Fruit fly (Drosophila melanogaster) whole organism, embryonic: ENCODE measurements around the gene RhoGAPp190.

ENCODE experiments used
- Ada2b ChIP-seq: fragments of 200-800 bp; sonication (Bioruptor generic); IDR thresholded peaks from 2 replicates; pipeline ENCODE4 v1.3.6; 2022; ENCODE audit warnings: missing biosample characterization, missing genetic modification characterization
- Awh ChIP-seq: fragments of 200-800 bp; sonication (Bioruptor generic); IDR thresholded peaks from 2 replicates; pipeline ENCODE4, ENCODE4 v1.3.6; 2022; ENCODE audit warnings: missing biosample characterization, missing genetic modification characterization
- CG10654 ChIP-seq: fragments of 200-800 bp; sonication (Bioruptor generic); optimal IDR thresholded peaks from 2 replicates; lab custom pipeline; 2016; ENCODE audit warnings: missing biosample characterization, missing genetic modification characterization
- CG11398 ChIP-seq: fragments of 200-800 bp; sonication (Bioruptor generic); optimal IDR thresholded peaks from 2 replicates; lab custom pipeline; 2016; ENCODE audit warnings: missing biosample characterization, missing genetic modification characterization
- CG12071 ChIP-seq: fragments of 200-800 bp; sonication (Bioruptor generic); optimal IDR thresholded peaks from 3 replicates; lab custom pipeline; 2018; ENCODE audit warnings: missing biosample characterization, mild to moderate bottlenecking, missing genetic modification characterization
- CG12659 ChIP-seq: fragments of 200-800 bp; sonication (Bioruptor generic); optimal IDR thresholded peaks from 3 replicates; lab custom pipeline; 2017; ENCODE audit warnings: mild to moderate bottlenecking, missing biosample characterization, missing genetic modification reagents, missing genetic modification characterization
- CG18764 ChIP-seq: fragments of 200-800 bp; sonication (Bioruptor generic); optimal IDR thresholded peaks from 3 replicates; lab custom pipeline; 2016; ENCODE audit warnings: missing biosample characterization, missing genetic modification characterization
- CG2116 ChIP-seq: fragments of 200-800 bp; sonication (Bioruptor generic); optimal IDR thresholded peaks from 3 replicates; lab custom pipeline; 2018; ENCODE audit warnings: missing biosample characterization, mild to moderate bottlenecking, missing genetic modification characterization
- CG2712 ChIP-seq: fragments of 200-800 bp; optimal IDR thresholded peaks from 3 replicates; lab custom pipeline; 2019; ENCODE audit warnings: missing biosample characterization, mild to moderate bottlenecking, missing genetic modification characterization, moderate library complexity
- CG34224 ChIP-seq: fragments of 200-800 bp; sonication (Bioruptor generic); IDR thresholded peaks from 3 replicates; pipeline ENCODE4 v1.3.6; 2022; ENCODE audit warnings: missing biosample characterization, missing genetic modification characterization; ENCODE audit not compliant: partially characterized antibody
- CG43689 ChIP-seq: fragments of 200-800 bp; sonication (Bioruptor generic); IDR thresholded peaks from 2 replicates; pipeline ENCODE4 v1.3.6; 2022; ENCODE audit warnings: missing biosample characterization, missing genetic modification characterization
- CG4820 ChIP-seq: fragments of 200-800 bp; sonication (Bioruptor generic); optimal IDR thresholded peaks from 3 replicates; lab custom pipeline; 2016; ENCODE audit warnings: missing biosample characterization, missing genetic modification characterization
- CG6272 ChIP-seq: fragments of 200-800 bp; sonication (Bioruptor generic); IDR thresholded peaks from 2 replicates; pipeline ENCODE4 v1.3.6; 2022; ENCODE audit warnings: missing biosample characterization, missing genetic modification characterization
- CG6765 ChIP-seq: fragments of 200-800 bp; sonication (Bioruptor generic); optimal IDR thresholded peaks from 3 replicates; lab custom pipeline; 2017; ENCODE audit warnings: missing biosample characterization, mild to moderate bottlenecking, missing genetic modification characterization
- CG7963 ChIP-seq: fragments of 200-800 bp; sonication (Bioruptor generic); IDR thresholded peaks from 3 replicates; pipeline ENCODE4 v1.3.6; 2022; ENCODE audit warnings: missing biosample characterization, missing genetic modification characterization; ENCODE audit not compliant: partially characterized antibody
- CG8281 ChIP-seq: fragments of 200-800 bp; sonication (Bioruptor generic); optimal IDR thresholded peaks from 2 replicates; lab custom pipeline; 2018; ENCODE audit warnings: missing biosample characterization, mild to moderate bottlenecking, missing genetic modification characterization, moderate library complexity
- CG8359 ChIP-seq: fragments of 200-800 bp; sonication (Bioruptor generic); optimal IDR thresholded peaks from 2 replicates; lab custom pipeline; 2017; ENCODE audit warnings: missing biosample characterization, mild to moderate bottlenecking, missing genetic modification characterization, borderline replicate concordance
- CG9215 ChIP-seq: fragments of 200-800 bp; sonication (Bioruptor generic); IDR thresholded peaks from 2 replicates; pipeline ENCODE4 v1.3.6; 2022; ENCODE audit warnings: missing biosample characterization, missing genetic modification characterization
- CG9727 ChIP-seq: fragments of 200-800 bp; sonication (Bioruptor generic); optimal IDR thresholded peaks from 3 replicates; lab custom pipeline; 2017; ENCODE audit warnings: missing biosample characterization, mild to moderate bottlenecking, missing genetic modification characterization
- Camta ChIP-seq: fragments of 200-800 bp; sonication (Bioruptor generic); optimal IDR thresholded peaks from 2 replicates; lab custom pipeline; 2016; ENCODE audit warnings: missing biosample characterization, missing genetic modification characterization
- Chrac-16 ChIP-seq: fragments of 200-800 bp; sonication (Bioruptor generic); optimal IDR thresholded peaks from 3 replicates; lab custom pipeline; 2016; ENCODE audit warnings: missing biosample characterization, missing genetic modification characterization
- CkIIα-i1 ChIP-seq: fragments of 200-800 bp; sonication (Bioruptor generic); IDR thresholded peaks from 2 replicates; pipeline ENCODE4 v1.3.6; 2022; ENCODE audit warnings: missing biosample characterization, missing genetic modification characterization
- Drgx ChIP-seq: fragments of 200-800 bp; sonication (Bioruptor generic); IDR thresholded peaks from 2 replicates; pipeline ENCODE4 v1.3.6; 2022; ENCODE audit warnings: missing biosample characterization, missing genetic modification characterization
- Elba2 ChIP-seq: fragments of 200-800 bp; sonication (Bioruptor generic); optimal IDR thresholded peaks from 3 replicates; lab custom pipeline; 2016; ENCODE audit warnings: missing biosample characterization, missing genetic modification characterization
- H15 ChIP-seq: fragments of 200-800 bp; sonication (Bioruptor generic); IDR thresholded peaks from 3 replicates; pipeline ENCODE4 v1.3.6; 2022; ENCODE audit warnings: missing biosample characterization, missing genetic modification characterization
- Lhr ChIP-seq: fragments of 200-800 bp; sonication (Bioruptor generic); optimal IDR thresholded peaks from 3 replicates; lab custom pipeline; 2017; ENCODE audit warnings: mild to moderate bottlenecking, missing biosample characterization, missing genetic modification reagents, missing genetic modification characterization
- Mrtf ChIP-seq: fragments of 200-800 bp; sonication (Bioruptor generic); IDR thresholded peaks from 3 replicates; pipeline ENCODE4 v1.3.6; 2022; ENCODE audit warnings: missing biosample characterization, missing genetic modification characterization
- Nf-YB ChIP-seq: fragments of 200-800 bp; sonication (Bioruptor generic); optimal IDR thresholded peaks from 3 replicates; lab custom pipeline; 2019; ENCODE audit warnings: missing biosample characterization, mild to moderate bottlenecking, missing genetic modification characterization, moderate library complexity
- Optix ChIP-seq: fragments of 200-800 bp; sonication (Bioruptor generic); IDR thresholded peaks from 3 replicates; pipeline ENCODE4 v1.3.6; 2022; ENCODE audit warnings: missing biosample characterization, missing genetic modification characterization
- Trl ChIP-seq, 3 experiments: fragments of >200 bp in 2 of 3; fragments of 200-800 bp in 1 of 3; sonication (Bioruptor generic) in 1 of 3; optimal IDR thresholded peaks; 2 replicates in 1 of 3; 3 replicates in 2 of 3; lab custom pipeline; 2016 to 2017; ENCODE audit warnings: missing biosample characterization in 1 of 3, missing genetic modification characterization in 1 of 3
- ab ChIP-seq: fragments of 200-800 bp; sonication (Bioruptor generic); optimal IDR thresholded peaks from 2 replicates; lab custom pipeline; 2016; ENCODE audit warnings: missing biosample characterization, missing genetic modification characterization
- ap ChIP-seq: fragments of 200-800 bp; sonication (Bioruptor generic); IDR thresholded peaks from 2 replicates; pipeline ENCODE4 v1.3.6; 2022; ENCODE audit warnings: missing biosample characterization, missing genetic modification characterization
- corto ChIP-seq: fragments of 200-800 bp; sonication (Bioruptor generic); optimal IDR thresholded peaks from 2 replicates; lab custom pipeline; 2016; ENCODE audit warnings: missing biosample characterization, mild to moderate bottlenecking, missing genetic modification characterization, moderate library complexity
- dpn ChIP-seq, 2 experiments: fragments of 200-800 bp; sonication (Bioruptor generic); optimal IDR thresholded peaks; 3 replicates each; lab custom pipeline; 2016; ENCODE audit warnings: missing biosample characterization in 2 of 2, missing genetic modification characterization in 2 of 2
- emc ChIP-seq: fragments of 200-800 bp; sonication (Bioruptor generic); optimal IDR thresholded peaks from 2 replicates; lab custom pipeline; 2016; ENCODE audit warnings: missing biosample characterization, missing genetic modification characterization
- fu2 ChIP-seq: fragments of 200-800 bp; sonication (Bioruptor generic); optimal IDR thresholded peaks from 2 replicates; lab custom pipeline; 2016; ENCODE audit warnings: missing biosample characterization, missing genetic modification characterization
- grau ChIP-seq: fragments of 200-800 bp; optimal IDR thresholded peaks from 3 replicates; lab custom pipeline; 2019; ENCODE audit warnings: missing biosample characterization, mild to moderate bottlenecking, missing genetic modification characterization, moderate library complexity
- kni ChIP-seq: fragments of 200-800 bp; sonication (Bioruptor generic); optimal IDR thresholded peaks from 3 replicates; lab custom pipeline; 2017; ENCODE audit warnings: mild to moderate bottlenecking, missing biosample characterization, missing genetic modification reagents, missing genetic modification characterization
- nau ChIP-seq: fragments of 200-800 bp; sonication (Bioruptor generic); optimal IDR thresholded peaks from 3 replicates; lab custom pipeline; 2017; ENCODE audit warnings: missing biosample characterization, mild to moderate bottlenecking, missing genetic modification characterization, missing genetic modification reagents
- phol ChIP-seq: fragments of 200-800 bp; sonication (Bioruptor generic); optimal IDR thresholded peaks from 3 replicates; lab custom pipeline; 2018; ENCODE audit warnings: missing biosample characterization, mild to moderate bottlenecking, missing genetic modification characterization, moderate library complexity
- pnt ChIP-seq: fragments of 200-800 bp; sonication (Bioruptor generic); optimal IDR thresholded peaks from 3 replicates; lab custom pipeline; 2016; ENCODE audit warnings: missing biosample characterization, missing genetic modification characterization
- pum ChIP-seq: fragments of 200-800 bp; sonication (Bioruptor generic); optimal IDR thresholded peaks from 2 replicates; lab custom pipeline; 2016; ENCODE audit warnings: missing biosample characterization, missing genetic modification characterization
- rib ChIP-seq: fragments of 200-800 bp; sonication (Bioruptor generic); IDR thresholded peaks from 2 replicates; pipeline ENCODE4 v1.3.6; 2022; ENCODE audit warnings: missing biosample characterization, missing genetic modification characterization
- row ChIP-seq: fragments of 200-800 bp; sonication (Bioruptor generic); IDR thresholded peaks from 3 replicates; pipeline ENCODE4 v1.3.6; 2022; ENCODE audit warnings: missing biosample characterization, missing genetic modification characterization
- schlank ChIP-seq: fragments of 200-800 bp; sonication (Bioruptor generic); optimal IDR thresholded peaks from 2 replicates; lab custom pipeline; 2018; ENCODE audit warnings: missing biosample characterization, mild to moderate bottlenecking, missing genetic modification characterization
- sd ChIP-seq: fragments of 200-800 bp; sonication (Bioruptor generic); optimal IDR thresholded peaks from 3 replicates; lab custom pipeline; 2018; ENCODE audit warnings: missing biosample characterization, mild to moderate bottlenecking, missing genetic modification characterization, moderate library complexity
- seq ChIP-seq: fragments of 200-800 bp; sonication (Bioruptor generic); IDR thresholded peaks from 2 replicates; pipeline ENCODE4 v1.3.6; 2022; ENCODE audit warnings: missing biosample characterization, missing genetic modification characterization
- so ChIP-seq: fragments of 200-800 bp; sonication (Bioruptor generic); IDR thresholded peaks from 3 replicates; pipeline ENCODE4 v1.3.6; 2022; ENCODE audit warnings: missing biosample characterization, missing genetic modification characterization
- stwl ChIP-seq: fragments of 200-800 bp; sonication (Bioruptor generic); optimal IDR thresholded peaks from 3 replicates; lab custom pipeline; 2018; ENCODE audit warnings: missing biosample characterization, mild to moderate bottlenecking, missing genetic modification characterization, moderate library complexity
- trem ChIP-seq: fragments of 200-800 bp; optimal IDR thresholded peaks from 3 replicates; lab custom pipeline; 2019; ENCODE audit warnings: missing biosample characterization, mild to moderate bottlenecking, missing genetic modification characterization, moderate library complexity
- zen ChIP-seq: fragments of 200-800 bp; sonication (Bioruptor generic); optimal IDR thresholded peaks from 3 replicates; lab custom pipeline; 2018; ENCODE audit warnings: missing biosample characterization, mild to moderate bottlenecking, missing genetic modification characterization, moderate library complexity

The RhoGAPp190 gene

DNA sequence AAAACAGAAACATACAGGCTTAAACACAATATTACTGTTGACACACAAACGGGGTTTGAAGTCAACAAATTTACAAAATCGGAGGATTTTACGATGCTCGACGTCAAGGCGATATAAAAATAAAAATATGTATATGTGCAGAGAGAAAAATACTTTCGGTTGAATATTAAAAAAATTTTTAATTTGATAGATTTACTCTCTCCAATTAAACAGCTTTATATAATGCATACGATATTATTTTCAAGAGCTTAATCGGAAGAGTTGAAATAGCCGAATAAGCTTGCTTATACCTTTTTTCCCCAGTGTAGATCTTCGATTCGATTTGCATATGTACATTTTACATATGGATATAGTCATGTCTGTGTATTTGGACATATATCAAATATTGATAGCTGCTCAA is 44.3 kb upstream of the RhoGAPp190 start (continued):
- TF ChIP-seq so (GFP tag; lab: Robert Waterston, UW) (peak; percentile 66; the same call in 1 of the 3 replicates), dpn (GFP tag; optimal IDR thresholded peaks at IDR 0.05; lab: Kevin White, UChicago) (peak; percentile 25 to 41), Optix (GFP tag; lab: Robert Waterston, UW) (no peak), corto (GFP tag; lab: Kevin White, UChicago) (no peak), CG8281 (tag; lab: Kevin White, UChicago) (peak; percentile 51), CG34224 (GFP tag; lab: Robert Waterston, UW) (no peak), CG2116 (GFP tag; lab: Kevin White, UChicago) (no peak), CG9727 (peak; percentile 50), Ada2b (peak; percentile 68), Elba2 (GFP tag; lab: Kevin White, UChicago) (no peak), row (GFP tag; lab: Robert Waterston, UW) (peak; percentile 83), Mrtf (peak; percentile 32; the same call in 1 of the 3 replicates), CG12659 (GFP tag; lab: Kevin White, UChicago) (peak; percentile 48), fu2 (GFP tag; lab: Kevin White, UChicago) (peak; percentile 12), Nf-YB (GFP tag; lab: Kevin White, UChicago) (peak; percentile 25), CG12071 (no peak), CG4820 (GFP tag; lab: Kevin White, UChicago) (no peak), grau (tag; lab: Kevin White, UChicago) (peak; percentile 31), CG9215 (GFP tag; lab: Robert Waterston, UW) (peak; percentile 36; the same call in 1 of the 2 replicates), pnt (GFP tag; lab: Kevin White, UChicago) (no peak), CG11398 (GFP tag; lab: Kevin White, UChicago) (no peak), Chrac-16 (GFP tag; lab: Kevin White, UChicago) (no peak), ab (GFP tag; lab: Kevin White, UChicago) (no peak), CG6272 (GFP tag; lab: Robert Waterston, UW) (no peak), ap (no peak), Awh (GFP tag; lab: Robert Waterston, UW) (no peak), Camta (GFP tag; lab: Kevin White, UChicago) (no peak), Trl (optimal IDR thresholded peaks at IDR 0.05; lab: Kevin White, UChicago) (no peak), Trl (GFP tag; optimal IDR thresholded peaks at IDR 0.05; lab: Kevin White, UChicago) (no peak), kni (no peak), CkIIα-i1 (GFP tag; lab: Robert Waterston, UW) (no peak), CG7963 (GFP tag; lab: Robert Waterston, UW) (no peak), CG10654 (GFP tag; lab: Kevin White, UChicago) (no peak), phol (peak; percentile 34), CG18764 (GFP tag; lab: Kevin White, UChicago) (no peak), sd (tag; lab: Kevin White, UChicago) (peak; percentile 8), CG8359 (GFP tag; lab: Kevin White, UChicago) (no peak), stwl (no peak), zen (tag; lab: Kevin White, UChicago) (no peak), schlank (tag; lab: Kevin White, UChicago) (peak; percentile 40), seq (GFP tag; lab: Robert Waterston, UW) (peak; percentile 65), Lhr (GFP tag; lab: Kevin White, UChicago) (no peak), pum (GFP tag; lab: Kevin White, UChicago) (peak; percentile 10), CG2712 (tag; lab: Kevin White, UChicago) (peak; percentile 54), nau (no peak), CG43689 (GFP tag; lab: Robert Waterston, UW) (0 out of 2 replicates have a peak, but pooled peaks have one; percentile 47), trem (no peak), CG6765 (no peak), emc (no peak), rib (no peak), Drgx (GFP tag; lab: Robert Waterston, UW) (0 out of 2 replicates have a peak, but pooled peaks have one; percentile 12), H15 (peak; percentile 50; the same call in 1 of the 3 replicates)
